Worm (Caenorhabditis elegans): ENCODE measurements around the gene smf-3.

ce11 chrIV:2572107-2572506, 46.6 kb upstream of the smf-3 start, which contains the start of gene Y69A2AR.51:
- TF ChIP-seq unc-130 (GFP tag; optimal IDR thresholded peaks at IDR 0.05), result no peak
- no peak for TF ChIP-seq zim-3 (tag; optimal IDR thresholded peaks at IDR 0.05)
- TF ChIP-seq ceh-58 (GFP tag; IDR thresholded peaks at IDR 0.05), result no peak
- TF ChIP-seq ceh-91 (GFP tag; IDR thresholded peaks at IDR 0.05), result no peak
- TF ChIP-seq B0019.2 (GFP tag; conservative IDR thresholded peaks at IDR 0.05), result no peak
- no peak for TF ChIP-seq madf-3 (GFP tag; IDR thresholded peaks at IDR 0.05)
- no peak for TF ChIP-seq pha-4 (tag; optimal IDR thresholded peaks at IDR 0.05)
- TF ChIP-seq hsf-1 (GFP tag; IDR thresholded peaks at IDR 0.05), result no peak
- no peak for TF ChIP-seq pbrm-1 (GFP tag; IDR thresholded peaks at IDR 0.05)
